Worm (Caenorhabditis elegans) whole organism, young adult: ENCODE measurements around the gene F19H6.6.

Experiments used
- B0019.2 ChIP-seq: fragments of 200-800 bp; sonication (Bioruptor generic); conservative IDR thresholded peaks from 2 replicates; pipeline ENCODE4 v1.3.6; 2022; ENCODE audit warnings: missing genetic modification reagents, missing genetic modification characterization, missing compliant biosample characterization
- B0035.1 ChIP-seq: sonication (generic microtip); optimal IDR thresholded peaks from 2 replicates; lab custom pipeline; 2016; ENCODE audit warnings: missing genetic modification characterization, mild to moderate bottlenecking, missing compliant biosample characterization, missing genotype, missing genetic modification reagents
- B0336.3 ChIP-seq: fragments of 200-800 bp; sonication (Bioruptor generic); IDR thresholded peaks from 2 replicates; pipeline ENCODE4 v1.3.6; 2022; ENCODE audit warnings: missing genetic modification characterization, missing compliant biosample characterization
- D2030.7 ChIP-seq: fragments of 200-800 bp; sonication (Bioruptor generic); IDR thresholded peaks from 2 replicates; pipeline ENCODE4 v1.3.6; 2022; ENCODE audit warnings: missing genetic modification reagents, missing genetic modification characterization, missing compliant biosample characterization
- F10E7.11 ChIP-seq: sonication (generic microtip); optimal IDR thresholded peaks from 2 replicates; lab custom pipeline; 2017; ENCODE audit warnings: mild to moderate bottlenecking, missing genetic modification characterization, moderate library complexity, missing compliant biosample characterization
- F22D6.2 ChIP-seq: sonication (generic microtip); optimal IDR thresholded peaks from 2 replicates; lab custom pipeline; 2016; ENCODE audit warnings: mild to moderate bottlenecking, missing genetic modification characterization, missing compliant biosample characterization
- F33H1.4 ChIP-seq: fragments of 200-800 bp; sonication (Bioruptor generic); IDR thresholded peaks from 2 replicates; pipeline ENCODE4 v1.3.6; 2022; ENCODE audit warnings: missing genetic modification reagents, missing genetic modification characterization, missing compliant biosample characterization
- F37B4.10 ChIP-seq: fragments of 200-800 bp; sonication (Bioruptor generic); IDR thresholded peaks from 2 replicates; pipeline ENCODE4 v1.3.6; 2022; ENCODE audit warnings: missing genetic modification characterization, missing compliant biosample characterization
- F52B5.7 ChIP-seq: sonication (generic microtip); optimal IDR thresholded peaks from 2 replicates; lab custom pipeline; 2016; ENCODE audit warnings: mild to moderate bottlenecking, missing genetic modification characterization, missing compliant biosample characterization
- T07F8.4 ChIP-seq: sonication (generic microtip); optimal IDR thresholded peaks from 2 replicates; lab custom pipeline; 2016; ENCODE audit warnings: mild to moderate bottlenecking, missing genetic modification characterization, moderate library complexity, missing compliant biosample characterization
- Y53F4B.3 ChIP-seq: fragments of 200-800 bp; sonication (Bioruptor generic); IDR thresholded peaks from 2 replicates; pipeline ENCODE4 v1.3.6; 2022; ENCODE audit warnings: missing genetic modification reagents, missing genetic modification characterization, missing compliant biosample characterization
- Y53G8AR.9 ChIP-seq: fragments of 200-800 bp; sonication (Bioruptor generic); conservative IDR thresholded peaks from 2 replicates; pipeline ENCODE4 v1.3.6; 2022; ENCODE audit warnings: missing genetic modification reagents, missing genetic modification characterization, missing compliant biosample characterization
- Y56A3A.18 ChIP-seq: fragments of 200-800 bp; sonication (Bioruptor generic); IDR thresholded peaks from 2 replicates; pipeline ENCODE4 v1.3.6; 2022; ENCODE audit warnings: missing genetic modification reagents, missing genetic modification characterization, missing compliant biosample characterization
- Y79H2A.3 ChIP-seq: fragments of 200-800 bp; sonication (Bioruptor generic); conservative IDR thresholded peaks from 2 replicates; pipeline ENCODE4 v1.3.6; 2022; ENCODE audit warnings: missing genetic modification reagents, missing genetic modification characterization, missing compliant biosample characterization
- ZK185.1 ChIP-seq: sonication (generic microtip); optimal IDR thresholded peaks from 2 replicates; lab custom pipeline; 2016; ENCODE audit warnings: mild to moderate bottlenecking, missing genetic modification characterization, missing compliant biosample characterization; ENCODE audit not compliant: poor library complexity, severe bottlenecking
- ama-1 ChIP-seq, 3 experiments: fragments of 150-350 bp in 1 of 3; sonication (generic microtip) in 2 of 3; optimal IDR thresholded peaks; 2 replicates each; lab custom pipeline; 2014 to 2018; ENCODE audit warnings: missing biosample characterization in 2 of 3, missing genetic modification characterization in 2 of 3, missing genetic modification reagents in 2 of 3
- aptf-3 ChIP-seq: fragments of 200-800 bp; sonication (Bioruptor generic); IDR thresholded peaks from 2 replicates; pipeline ENCODE4 v1.3.6; 2022; ENCODE audit warnings: missing genetic modification characterization, missing compliant biosample characterization
- atf-7 ChIP-seq: sonication (generic microtip); optimal IDR thresholded peaks from 2 replicates; lab custom pipeline; 2017; ENCODE audit warnings: mild to moderate bottlenecking, missing genetic modification characterization, missing compliant biosample characterization
- athp-1 ChIP-seq: sonication (generic microtip); optimal IDR thresholded peaks from 2 replicates; lab custom pipeline; 2017; ENCODE audit warnings: mild to moderate bottlenecking, missing genetic modification characterization, missing compliant biosample characterization
- attf-3 ChIP-seq: fragments of 200-800 bp; sonication (Bioruptor generic); conservative IDR thresholded peaks from 2 replicates; pipeline ENCODE4 v1.3.6; 2022; ENCODE audit warnings: missing genetic modification reagents, missing genetic modification characterization, missing compliant biosample characterization
- bed-2 ChIP-seq: fragments of 200-800 bp; sonication (Bioruptor generic); IDR thresholded peaks from 2 replicates; pipeline ENCODE4 v1.3.6; 2022; ENCODE audit warnings: missing genetic modification reagents, missing genetic modification characterization, missing compliant biosample characterization
- ceh-100 ChIP-seq: fragments of 200-800 bp; sonication (Bioruptor generic); IDR thresholded peaks from 2 replicates; pipeline ENCODE4 v1.3.6; 2022; ENCODE audit warnings: missing genetic modification reagents, missing genetic modification characterization, missing compliant biosample characterization
- chd-7 ChIP-seq: sonication (generic microtip); optimal IDR thresholded peaks from 2 replicates; lab custom pipeline; 2016; ENCODE audit warnings: mild to moderate bottlenecking, missing genetic modification characterization, moderate library complexity, missing compliant biosample characterization
- die-1 ChIP-seq: sonication (generic microtip); optimal IDR thresholded peaks from 2 replicates; lab custom pipeline; 2016; ENCODE audit warnings: missing genotype, mild to moderate bottlenecking, missing genetic modification characterization, missing compliant biosample characterization
- dpl-1 ChIP-seq: fragments of 150-350 bp; optimal IDR thresholded peaks from 2 replicates; lab custom pipeline; 2014; ENCODE audit warnings: missing biosample characterization, missing genetic modification reagents, missing genetic modification characterization
- egl-18 ChIP-seq: fragments of 200-800 bp; sonication (Bioruptor generic); IDR thresholded peaks from 2 replicates; pipeline ENCODE4 v1.3.6; 2022; ENCODE audit warnings: missing genetic modification reagents, missing genetic modification characterization, missing compliant biosample characterization
- hlh-12 ChIP-seq: sonication (generic microtip); optimal IDR thresholded peaks from 2 replicates; lab custom pipeline; 2016; ENCODE audit warnings: missing genetic modification characterization, missing compliant biosample characterization
- hrde-1 ChIP-seq: sonication (generic microtip); optimal IDR thresholded peaks from 2 replicates; lab custom pipeline; 2016; ENCODE audit warnings: missing genetic modification characterization, mild to moderate bottlenecking, missing compliant biosample characterization, moderate library complexity, missing genotype, missing genetic modification reagents, borderline replicate concordance
- hsf-1 ChIP-seq: fragments of 200-800 bp; sonication (Bioruptor generic); IDR thresholded peaks from 2 replicates; pipeline ENCODE4 v1.3.6; 2022; ENCODE audit warnings: missing genetic modification reagents, missing genetic modification characterization, missing compliant biosample characterization
- lag-1 ChIP-seq: fragments of 200-800 bp; sonication (Bioruptor generic); IDR thresholded peaks from 2 replicates; pipeline ENCODE4 v1.3.6; 2022; ENCODE audit warnings: missing genetic modification reagents, missing genetic modification characterization, missing compliant biosample characterization
- let-526 ChIP-seq: fragments of 200-800 bp; sonication (Bioruptor generic); IDR thresholded peaks from 2 replicates; pipeline ENCODE4 v1.3.6; 2022; ENCODE audit warnings: missing genetic modification reagents, missing genetic modification characterization, missing compliant biosample characterization
- lin-26 ChIP-seq: fragments of 200-800 bp; sonication (Bioruptor generic); IDR thresholded peaks from 2 replicates; pipeline ENCODE4 v1.3.6; 2022; ENCODE audit warnings: missing genetic modification reagents, missing genetic modification characterization, missing compliant biosample characterization
- lsl-1 ChIP-seq: fragments of 200-800 bp; sonication (Bioruptor generic); optimal IDR thresholded peaks from 2 replicates; lab custom pipeline; 2018; ENCODE audit warnings: mild to moderate bottlenecking, missing genetic modification characterization, moderate library complexity, missing compliant biosample characterization
- mcd-1 ChIP-seq: fragments of 200-800 bp; sonication (Bioruptor generic); IDR thresholded peaks from 2 replicates; pipeline ENCODE4 v1.3.6; 2022; ENCODE audit warnings: missing genetic modification reagents, missing genetic modification characterization, missing compliant biosample characterization
- mel-28 ChIP-seq: sonication (generic microtip); optimal IDR thresholded peaks from 2 replicates; lab custom pipeline; 2016; ENCODE audit warnings: borderline replicate concordance, mild to moderate bottlenecking, missing genetic modification characterization, missing compliant biosample characterization
- nhr-80 ChIP-seq: sonication (generic microtip); optimal IDR thresholded peaks from 2 replicates; lab custom pipeline; 2016; ENCODE audit warnings: missing genetic modification characterization, missing compliant biosample characterization
- pha-4 ChIP-seq: fragments of 150-350 bp; sonication (generic microtip); optimal IDR thresholded peaks from 2 replicates; lab custom pipeline; 2014; ENCODE audit warnings: missing biosample characterization, missing genetic modification reagents, missing genetic modification characterization
- rcor-1 ChIP-seq: fragments of 200-800 bp; sonication (Bioruptor generic); IDR thresholded peaks from 2 replicates; pipeline ENCODE4 v1.3.6; 2022; ENCODE audit warnings: missing genetic modification reagents, missing genetic modification characterization, missing compliant biosample characterization
- rec-8 ChIP-seq, 2 experiments: sonication (generic microtip); optimal IDR thresholded peaks; 2 replicates each; lab custom pipeline; 2016; ENCODE audit warnings: mild to moderate bottlenecking in 2 of 2, missing genetic modification characterization in 2 of 2, missing genetic modification reagents in 2 of 2, missing genotype in 2 of 2, missing biosample characterization in 1 of 2, missing compliant biosample characterization in 1 of 2, moderate library complexity in 1 of 2
- rpc-1 ChIP-seq, 2 experiments: fragments of 150-350 bp in 1 of 2; sonication (generic microtip) in 1 of 2; optimal IDR thresholded peaks; 2 replicates each; lab custom pipeline; 2014 to 2018; ENCODE audit warnings: missing biosample characterization in 1 of 2, missing genetic modification characterization in 1 of 2, missing genetic modification reagents in 1 of 2, missing genotype in 1 of 2
- sea-2 ChIP-seq: fragments of 200-800 bp; sonication (Bioruptor generic); IDR thresholded peaks from 2 replicates; pipeline ENCODE4 v1.3.6; 2022; ENCODE audit warnings: missing genetic modification characterization, missing compliant biosample characterization
- snpc-4 ChIP-seq, 5 experiments: fragments of 150-350 bp in 1 of 5; sonication (generic microtip) in 4 of 5; optimal IDR thresholded peaks; 2 replicates each; lab custom pipeline; 2014 to 2018; ENCODE audit warnings: missing genetic modification characterization in 5 of 5, missing biosample characterization in 3 of 5, antibody characterized with exemption in 2 of 5, mild to moderate bottlenecking in 2 of 5, missing compliant biosample characterization in 2 of 5, missing genotype in 2 of 5, moderate library complexity in 2 of 5, missing genetic modification reagents in 1 of 5
- tlf-1 ChIP-seq: fragments of 200-800 bp; sonication (Bioruptor generic); optimal IDR thresholded peaks from 2 replicates; lab custom pipeline; 2018; ENCODE audit warnings: mild to moderate bottlenecking, missing genetic modification characterization, missing compliant biosample characterization
- zfh-2 ChIP-seq: fragments of 200-800 bp; sonication (Bioruptor generic); conservative IDR thresholded peaks from 2 replicates; pipeline ENCODE4 v1.3.6; 2022; ENCODE audit warnings: missing genetic modification reagents, missing genetic modification characterization, missing compliant biosample characterization
- zim-3 ChIP-seq: sonication (generic microtip); optimal IDR thresholded peaks from 2 replicates; lab custom pipeline; 2017; ENCODE audit warnings: mild to moderate bottlenecking, missing genetic modification characterization, moderate library complexity, missing compliant biosample characterization
- ztf-22 ChIP-seq: fragments of 200-800 bp; sonication (Bioruptor generic); optimal IDR thresholded peaks from 2 replicates; lab custom pipeline; 2018; ENCODE audit warnings: mild to moderate bottlenecking, missing genetic modification characterization, moderate library complexity, missing compliant biosample characterization

Gene F19H6.6

ce11 chrX:12362951-12363486, 2.4 kb downstream of the F19H6.6 start (continued):
- TF ChIP-seq egl-18 (GFP tag; lab: Robert Waterston, UW) (peak; percentile 88; the same call in 1 of the 2 replicates), ztf-22 (GFP tag; lab: Kevin White, UChicago) (peak; percentile 67), rec-8 (tag; optimal IDR thresholded peaks at IDR 0.05; lab: Kevin White, UChicago) (peak in 1 of 2 experiments; percentile 47), rpc-1 (optimal IDR thresholded peaks at IDR 0.05; lab: Kevin White, UChicago) (peak; percentile 15), rpc-1 (tag; optimal IDR thresholded peaks at IDR 0.05; lab: Kevin White, UChicago) (no peak), attf-3 (GFP tag; lab: Robert Waterston, UW) (0 out of 2 replicates have a peak, but pooled peaks have one; percentile 38), Y53G8AR.9 (GFP tag; lab: Robert Waterston, UW) (peak; percentile 97), F52B5.7 (tag; lab: Kevin White, UChicago) (peak; percentile 77), B0035.1 (peak; percentile 95), F22D6.2 (tag; lab: Kevin White, UChicago) (peak; percentile 94), hrde-1 (tag; lab: Kevin White, UChicago) (peak; percentile 51), mcd-1 (peak; percentile 82), nhr-80 (tag; lab: Kevin White, UChicago) (peak; percentile 96), F37B4.10 (GFP tag; lab: Robert Waterston, UW) (no peak), Y79H2A.3 (no peak), mel-28 (tag; lab: Kevin White, UChicago) (peak; percentile 81), B0019.2 (GFP tag; lab: Robert Waterston, UW) (no peak), athp-1 (tag; lab: Kevin White, UChicago) (peak; percentile 46), die-1 (tag; lab: Kevin White, UChicago) (peak; percentile 66), chd-7 (tag; lab: Kevin White, UChicago) (peak; percentile 89), hlh-12 (tag; lab: Kevin White, UChicago) (no peak), lin-26 (GFP tag; lab: Robert Waterston, UW) (peak; percentile 73), F33H1.4 (no peak), bed-2 (GFP tag; lab: Robert Waterston, UW) (peak; percentile 29; the same call in 1 of the 2 replicates), Y56A3A.18 (peak; percentile 98), ceh-100 (GFP tag; lab: Robert Waterston, UW) (peak; percentile 74), dpl-1 (GFP tag; lab: Kevin White, UChicago) (no peak), ZK185.1 (tag; lab: Kevin White, UChicago) (peak; percentile 99), F10E7.11 (tag; lab: Kevin White, UChicago) (peak; percentile 91), atf-7 (tag; lab: Kevin White, UChicago) (peak; percentile 98), snpc-4 (GFP tag; optimal IDR thresholded peaks at IDR 0.05; lab: Kevin White, UChicago) (peak; percentile 51), snpc-4 (tag; optimal IDR thresholded peaks at IDR 0.05; lab: Kevin White, UChicago) (peak; percentile 71 to 86 (median 82)), T07F8.4 (tag; lab: Kevin White, UChicago) (peak; percentile 85), aptf-3 (no peak), tlf-1 (GFP tag; lab: Kevin White, UChicago) (peak; percentile 97), rcor-1 (GFP tag; lab: Robert Waterston, UW) (peak; percentile 94), Y53F4B.3 (GFP tag; lab: Robert Waterston, UW) (no peak), hsf-1 (GFP tag; lab: Robert Waterston, UW) (0 out of 2 replicates have a peak, but pooled peaks have one; percentile 20), pha-4 (tag; lab: Kevin White, UChicago) (peak; percentile 97), lsl-1 (GFP tag; lab: Kevin White, UChicago) (no peak), sea-2 (GFP tag; lab: Robert Waterston, UW) (no peak), let-526 (peak; percentile 81), zim-3 (peak; percentile 23), zfh-2 (no peak), lag-1 (peak; percentile 84; the same call in 1 of the 2 replicates), B0336.3 (GFP tag; lab: Robert Waterston, UW) (peak; percentile 99), ama-1 (optimal IDR thresholded peaks at IDR 0.05; lab: Kevin White, UChicago) (no peak), ama-1 (GFP tag; optimal IDR thresholded peaks at IDR 0.05; lab: Kevin White, UChicago) (peak in 1 of 2 experiments; percentile 73), D2030.7 (no peak)
